Worm (Caenorhabditis elegans): Measurements from ENCODE around the gene npr-11.

- TF ChIP-seq nhr-237 (tag; optimal IDR thresholded peaks at IDR 0.05) (no peak), fos-1 (tag; optimal IDR thresholded peaks at IDR 0.05) (no peak), mdl-1 (tag; optimal IDR thresholded peaks at IDR 0.05) (no peak), F13H6.1 (tag; optimal IDR thresholded peaks at IDR 0.05) (no peak), ztf-11 (tag; optimal IDR thresholded peaks at IDR 0.05) (no peak), nhr-11 (tag; optimal IDR thresholded peaks at IDR 0.05) (no peak), zag-1 (tag; optimal IDR thresholded peaks at IDR 0.05) (no peak), nhr-77 (tag; optimal IDR thresholded peaks at IDR 0.05) (no peak), unc-62 (GFP tag; optimal IDR thresholded peaks at IDR 0.05) (no peak)
These were observed 24.8 kb downstream of the npr-11 start, which contains the start of gene C46H3.2 for ce11 chrX:1230658-1231057.

Data from whole organism, L2 larva.